Worm (Caenorhabditis elegans): Measurements from ENCODE around the gene K07F5.16.

ce11 chrIV:9833337-9833736 is 30.6 kb upstream of the K07F5.16 start:
- no peak for TF ChIP-seq tbx-2 (tag; optimal IDR thresholded peaks at IDR 0.05)
- no peak for TF ChIP-seq pqm-1 (tag; optimal IDR thresholded peaks at IDR 0.05)
- no peak for TF ChIP-seq hlh-15 (tag; optimal IDR thresholded peaks at IDR 0.05)
- TF ChIP-seq nhr-11 (tag; optimal IDR thresholded peaks at IDR 0.05): no peak
- no peak for TF ChIP-seq ceh-45 (GFP tag; IDR thresholded peaks at IDR 0.05)
- TF ChIP-seq tbx-7 (tag; optimal IDR thresholded peaks at IDR 0.05): no peak
- no peak for TF ChIP-seq Y22D7AL.16 (tag; optimal IDR thresholded peaks at IDR 0.05)
- no peak for TF ChIP-seq nfya-1 (tag; optimal IDR thresholded peaks at IDR 0.05)
- TF ChIP-seq pros-1 (tag; optimal IDR thresholded peaks at IDR 0.05): no peak

All from whole organism, late embryonic.